Fruit fly (Drosophila melanogaster) whole organism, embryonic: ENCODE measurements around the gene Tango9.

ENCODE experiments used
- ATbp ChIP-seq: fragments of 200-800 bp; sonication (Bioruptor generic); optimal IDR thresholded peaks from 2 replicates; lab custom pipeline; 2017; ENCODE audit warnings: missing biosample characterization, mild to moderate bottlenecking, missing genetic modification characterization, missing genetic modification reagents
- Atf6 ChIP-seq: fragments of 200-800 bp; sonication (Bioruptor generic); IDR thresholded peaks from 2 replicates; pipeline ENCODE4 v1.3.6; 2022; ENCODE audit warnings: missing biosample characterization, missing genetic modification characterization
- CG10147 ChIP-seq: fragments of 200-800 bp; sonication (Bioruptor generic); optimal IDR thresholded peaks from 2 replicates; lab custom pipeline; 2019; ENCODE audit warnings: missing biosample characterization, mild to moderate bottlenecking, missing genetic modification characterization, moderate library complexity
- CG1024 ChIP-seq: fragments of 200-800 bp; sonication (Bioruptor generic); IDR thresholded peaks from 2 replicates; pipeline ENCODE4 v1.3.6; 2022; ENCODE audit warnings: missing biosample characterization, missing genetic modification characterization
- CG10462 ChIP-seq: fragments of 200-800 bp; sonication (Bioruptor generic); optimal IDR thresholded peaks from 2 replicates; lab custom pipeline; 2016; ENCODE audit warnings: missing biosample characterization, missing genetic modification characterization
- CG11504 ChIP-seq: fragments of 200-800 bp; sonication (Bioruptor generic); optimal IDR thresholded peaks from 3 replicates; lab custom pipeline; 2019; ENCODE audit warnings: missing biosample characterization, mild to moderate bottlenecking, missing genetic modification characterization, moderate library complexity
- CG11560 ChIP-seq: fragments of 200-800 bp; sonication (Bioruptor generic); IDR thresholded peaks from 3 replicates; pipeline ENCODE4 v1.3.6; 2022; ENCODE audit warnings: missing biosample characterization, missing genetic modification characterization
- CG14014 ChIP-seq: fragments of 200-800 bp; sonication (Bioruptor generic); IDR thresholded peaks from 2 replicates; pipeline ENCODE4 v1.3.6; 2022; ENCODE audit warnings: missing biosample characterization, missing genetic modification characterization
- CG16813 ChIP-seq: fragments of 200-800 bp; sonication (Bioruptor generic); IDR thresholded peaks from 3 replicates; pipeline ENCODE4 v1.3.6; 2022; ENCODE audit warnings: missing biosample characterization, missing genetic modification characterization; ENCODE audit not compliant: partially characterized antibody
- CG17385 ChIP-seq: fragments of 200-800 bp; sonication (Bioruptor generic); optimal IDR thresholded peaks from 3 replicates; lab custom pipeline; 2018; ENCODE audit warnings: missing biosample characterization, mild to moderate bottlenecking, missing genetic modification characterization
- CG18599 ChIP-seq: fragments of 200-800 bp; sonication (Bioruptor generic); optimal IDR thresholded peaks from 3 replicates; lab custom pipeline; 2017; ENCODE audit warnings: missing biosample characterization, missing genetic modification characterization, mild to moderate bottlenecking, moderate library complexity, missing genetic modification reagents
- CG2875 ChIP-seq: fragments of 200-800 bp; sonication (Bioruptor generic); optimal IDR thresholded peaks from 2 replicates; lab custom pipeline; 2017; ENCODE audit warnings: missing biosample characterization, mild to moderate bottlenecking, missing genetic modification characterization, missing genetic modification reagents
- CG2889 ChIP-seq: fragments of 200-800 bp; sonication (Bioruptor generic); IDR thresholded peaks from 3 replicates; pipeline ENCODE4 v1.3.6; 2022; ENCODE audit warnings: missing biosample characterization, missing genetic modification characterization
- CG34376 ChIP-seq: fragments of 200-800 bp; sonication (Bioruptor generic); optimal IDR thresholded peaks from 2 replicates; lab custom pipeline; 2018; ENCODE audit warnings: missing biosample characterization, mild to moderate bottlenecking, missing genetic modification characterization
- CG5245 ChIP-seq: fragments of 200-800 bp; sonication (Bioruptor generic); optimal IDR thresholded peaks from 3 replicates; lab custom pipeline; 2016; ENCODE audit warnings: missing biosample characterization, missing genetic modification characterization
- CG6689 ChIP-seq: fragments of 200-800 bp; sonication (Bioruptor generic); IDR thresholded peaks from 2 replicates; pipeline ENCODE4 v1.3.6; 2022; ENCODE audit warnings: missing biosample characterization, missing genetic modification characterization
- CG6813 ChIP-seq: fragments of 200-800 bp; sonication (Bioruptor generic); optimal IDR thresholded peaks from 2 replicates; lab custom pipeline; 2017; ENCODE audit warnings: missing biosample characterization, missing genetic modification characterization, mild to moderate bottlenecking, moderate library complexity, missing genetic modification reagents
- CG8388 ChIP-seq: fragments of 200-800 bp; sonication (Bioruptor generic); optimal IDR thresholded peaks from 2 replicates; lab custom pipeline; 2019; ENCODE audit warnings: missing biosample characterization, mild to moderate bottlenecking, missing genetic modification characterization, moderate library complexity
- CG9727 ChIP-seq: fragments of 200-800 bp; sonication (Bioruptor generic); optimal IDR thresholded peaks from 3 replicates; lab custom pipeline; 2017; ENCODE audit warnings: missing biosample characterization, mild to moderate bottlenecking, missing genetic modification characterization
- CTCF ChIP-seq: fragments of 200-800 bp; sonication (Bioruptor generic); optimal IDR thresholded peaks from 2 replicates; lab custom pipeline; 2017; ENCODE audit warnings: missing biosample characterization, mild to moderate bottlenecking, missing genetic modification characterization, moderate library complexity
- Camta ChIP-seq: fragments of 200-800 bp; sonication (Bioruptor generic); optimal IDR thresholded peaks from 2 replicates; lab custom pipeline; 2016; ENCODE audit warnings: missing biosample characterization, missing genetic modification characterization
- Chrac-16 ChIP-seq: fragments of 200-800 bp; sonication (Bioruptor generic); optimal IDR thresholded peaks from 3 replicates; lab custom pipeline; 2016; ENCODE audit warnings: missing biosample characterization, missing genetic modification characterization
- ERR ChIP-seq: fragments of 200-800 bp; sonication (Bioruptor generic); optimal IDR thresholded peaks from 2 replicates; lab custom pipeline; 2016; ENCODE audit warnings: missing biosample characterization, missing genetic modification characterization
- HmgZ ChIP-seq: fragments of 200-800 bp; sonication (Bioruptor generic); optimal IDR thresholded peaks from 2 replicates; lab custom pipeline; 2018; ENCODE audit warnings: missing biosample characterization, mild to moderate bottlenecking, missing genetic modification characterization
- Hr78 ChIP-seq, 2 experiments: fragments of 200-800 bp in 1 of 2; fragments of >200 bp in 1 of 2; sonication (Bioruptor generic) in 1 of 2; optimal IDR thresholded peaks; 2 replicates each; lab custom pipeline; 2017 to 2019; ENCODE audit warnings: missing biosample characterization in 2 of 2, missing genetic modification characterization in 2 of 2, mild to moderate bottlenecking in 1 of 2, moderate library complexity in 1 of 2
- Neu2 ChIP-seq: fragments of 200-800 bp; sonication (Bioruptor generic); optimal IDR thresholded peaks from 3 replicates; lab custom pipeline; 2016; ENCODE audit warnings: missing biosample characterization, missing genetic modification characterization, borderline replicate concordance
- Sox100B ChIP-seq: fragments of 200-800 bp; sonication (Bioruptor generic); optimal IDR thresholded peaks from 3 replicates; lab custom pipeline; 2018; ENCODE audit warnings: missing biosample characterization, mild to moderate bottlenecking, missing genetic modification characterization
- Sry-β ChIP-seq: fragments of 200-800 bp; sonication (Bioruptor generic); optimal IDR thresholded peaks from 2 replicates; lab custom pipeline; 2018; ENCODE audit warnings: missing biosample characterization, mild to moderate bottlenecking, missing genetic modification characterization, moderate library complexity
- Taf1 ChIP-seq: fragments of 200-800 bp; sonication (Bioruptor generic); IDR thresholded peaks from 2 replicates; pipeline ENCODE4 v1.3.6; 2022; ENCODE audit warnings: missing biosample characterization, missing genetic modification characterization
- Usf ChIP-seq: fragments of 200-800 bp; sonication (Bioruptor generic); optimal IDR thresholded peaks from 2 replicates; lab custom pipeline; 2017; ENCODE audit warnings: missing genotype, missing biosample characterization, missing genetic modification characterization
- YL-1 ChIP-seq: fragments of 200-800 bp; sonication (Bioruptor generic); optimal IDR thresholded peaks from 3 replicates; lab custom pipeline; 2017; ENCODE audit warnings: missing biosample characterization, mild to moderate bottlenecking, missing genetic modification characterization
- ase ChIP-seq: fragments of 200-800 bp; sonication (Bioruptor generic); IDR thresholded peaks from 3 replicates; pipeline ENCODE4 v1.3.6; 2022; ENCODE audit warnings: missing biosample characterization, missing genetic modification characterization
- ato ChIP-seq: fragments of 200-800 bp; sonication (Bioruptor generic); IDR thresholded peaks from 2 replicates; pipeline ENCODE4 v1.3.6; 2022; ENCODE audit warnings: missing biosample characterization, missing genetic modification characterization; ENCODE audit not compliant: partially characterized antibody
- cg ChIP-seq: fragments of 200-800 bp; sonication (Bioruptor generic); optimal IDR thresholded peaks from 3 replicates; lab custom pipeline; 2019; ENCODE audit warnings: missing biosample characterization, mild to moderate bottlenecking, missing genetic modification characterization, moderate library complexity
- dm ChIP-seq: fragments of 200-800 bp; sonication (Bioruptor generic); optimal IDR thresholded peaks from 3 replicates; lab custom pipeline; 2016; ENCODE audit warnings: missing biosample characterization, missing genetic modification characterization
- dmrt99B ChIP-seq: fragments of 200-800 bp; sonication (Bioruptor generic); optimal IDR thresholded peaks from 2 replicates; lab custom pipeline; 2018; ENCODE audit warnings: missing biosample characterization, mild to moderate bottlenecking, missing genetic modification characterization, moderate library complexity
- fd96Cb ChIP-seq: fragments of 200-800 bp; sonication (Bioruptor generic); optimal IDR thresholded peaks from 2 replicates; lab custom pipeline; 2018; ENCODE audit warnings: missing biosample characterization, mild to moderate bottlenecking, missing genetic modification characterization, moderate library complexity
- gro ChIP-seq: fragments of 200-800 bp; sonication (Bioruptor generic); optimal IDR thresholded peaks from 2 replicates; lab custom pipeline; 2016; ENCODE audit warnings: missing biosample characterization, missing genetic modification characterization
- gt ChIP-seq: fragments of 200-800 bp; sonication (Bioruptor generic); IDR thresholded peaks from 2 replicates; pipeline ENCODE4 v1.3.6; 2022; ENCODE audit warnings: missing biosample characterization, missing genetic modification characterization
- kah ChIP-seq: fragments of 200-800 bp; sonication (Bioruptor generic); optimal IDR thresholded peaks from 2 replicates; lab custom pipeline; 2018; ENCODE audit warnings: missing biosample characterization, mild to moderate bottlenecking, missing genetic modification characterization
- ken ChIP-seq: fragments of 200-800 bp; sonication (Bioruptor generic); IDR thresholded peaks from 3 replicates; pipeline ENCODE4 v1.3.6; 2022; ENCODE audit warnings: missing biosample characterization, missing genetic modification characterization
- lov ChIP-seq, 2 experiments: fragments of 200-800 bp in 1 of 2; fragments of >200 bp in 1 of 2; sonication (Bioruptor generic) in 1 of 2; IDR thresholded peaks in 1 of 2; optimal IDR thresholded peaks in 1 of 2; 2 replicates in 1 of 2; 3 replicates in 1 of 2; pipeline versions ENCODE4 v1.3.6 to Lab custom; 2017 to 2022; ENCODE audit warnings: missing biosample characterization in 1 of 2, missing genetic modification characterization in 1 of 2
- nerfin-1 ChIP-seq: fragments of 200-800 bp; sonication (Bioruptor generic); optimal IDR thresholded peaks from 3 replicates; lab custom pipeline; 2019; ENCODE audit warnings: missing biosample characterization, mild to moderate bottlenecking, missing genetic modification characterization, moderate library complexity
- nmo ChIP-seq: fragments of 200-800 bp; sonication (Bioruptor generic); optimal IDR thresholded peaks from 2 replicates; lab custom pipeline; 2018; ENCODE audit warnings: missing biosample characterization, mild to moderate bottlenecking, missing genetic modification characterization, moderate library complexity
- org-1 ChIP-seq: fragments of 200-800 bp; sonication (Bioruptor generic); optimal IDR thresholded peaks from 2 replicates; lab custom pipeline; 2017; ENCODE audit warnings: missing biosample characterization, missing genetic modification characterization
- sc ChIP-seq, 3 experiments: fragments of >200 bp in 2 of 3; fragments of 200-800 bp in 1 of 3; sonication (Bioruptor generic) in 1 of 3; optimal IDR thresholded peaks; 2 replicates in 2 of 3; 3 replicates in 1 of 3; lab custom pipeline; 2017; ENCODE audit warnings: mild to moderate bottlenecking in 1 of 3, missing biosample characterization in 1 of 3, missing genetic modification characterization in 1 of 3, missing genetic modification reagents in 1 of 3
- sens ChIP-seq: fragments of 200-800 bp; sonication (Bioruptor generic); peaks from one replicate; lab custom pipeline; 2016; ENCODE audit warnings: missing biosample characterization, missing genetic modification characterization
- sisA ChIP-seq: fragments of 200-800 bp; sonication (Bioruptor generic); IDR thresholded peaks from 2 replicates; pipeline ENCODE4 v1.3.6; 2022; ENCODE audit warnings: missing biosample characterization, missing genetic modification characterization
- slp2 ChIP-seq: fragments of 200-800 bp; sonication (Bioruptor generic); optimal IDR thresholded peaks from 2 replicates; lab custom pipeline; 2016; ENCODE audit warnings: missing biosample characterization, missing genetic modification characterization
- vvl ChIP-seq: fragments of 200-800 bp; sonication (Bioruptor generic); IDR thresholded peaks from 2 replicates; pipeline ENCODE4 v1.3.6; 2022; ENCODE audit warnings: missing biosample characterization, missing genetic modification characterization

The Tango9 gene

dm6 chr3R:12016828-12017280 is 42.1 kb upstream of the Tango9 start, which contains the start of the genes DCAF12 and Spt3 (continued):
- TF ChIP-seq slp2 (GFP tag; lab: Kevin White, UChicago) (peak; percentile 15), Usf (no peak), Camta (GFP tag; lab: Kevin White, UChicago) (no peak), ATbp (GFP tag; lab: Kevin White, UChicago) (no peak), gro (GFP tag; lab: Kevin White, UChicago) (no peak), CG18599 (GFP tag; lab: Kevin White, UChicago) (peak; percentile 62), CG10462 (GFP tag; lab: Kevin White, UChicago) (no peak), Neu2 (GFP tag; lab: Kevin White, UChicago) (no peak), dmrt99B (no peak), CG17385 (GFP tag; lab: Kevin White, UChicago) (no peak), Sry-β (peak; percentile 76), gt (GFP tag; lab: Robert Waterston, UW) (no peak), sens (GFP tag; lab: Kevin White, UChicago) (no peak), kah (peak; percentile 17), ERR (peak; percentile 66), CG9727 (peak; percentile 43), nmo (peak; percentile 81), sc (optimal IDR thresholded peaks at IDR 0.05; lab: Kevin White, UChicago) (no peak), sc (GFP tag; optimal IDR thresholded peaks at IDR 0.05; lab: Kevin White, UChicago) (peak; percentile 29), sisA (peak; percentile 58), CTCF (GFP tag; lab: Kevin White, UChicago) (no peak), CG16813 (GFP tag; lab: Robert Waterston, UW) (peak; percentile 96), YL-1 (peak; percentile 5), CG6813 (GFP tag; lab: Kevin White, UChicago) (no peak), CG10147 (GFP tag; lab: Kevin White, UChicago) (peak; percentile 64), Chrac-16 (GFP tag; lab: Kevin White, UChicago) (peak; percentile 35), cg (no peak), CG11560 (tag; lab: Robert Waterston, UW) (no peak), Hr78 (GFP tag; optimal IDR thresholded peaks at IDR 0.05; lab: Kevin White, UChicago) (no peak), dm (GFP tag; lab: Kevin White, UChicago) (no peak), CG8388 (peak; percentile 38), nerfin-1 (tag; lab: Kevin White, UChicago) (peak; percentile 54), org-1 (GFP tag; lab: Kevin White, UChicago) (no peak), fd96Cb (peak; percentile 37), Sox100B (GFP tag; lab: Kevin White, UChicago) (no peak), CG5245 (no peak), Atf6 (GFP tag; lab: Robert Waterston, UW) (no peak), vvl (no peak; the same call in 1 of the 2 replicates), CG14014 (GFP tag; lab: Robert Waterston, UW) (no peak), CG6689 (GFP tag; lab: Robert Waterston, UW) (peak; percentile 42), lov (optimal IDR thresholded peaks at IDR 0.05; lab: Kevin White, UChicago) (no peak), lov (GFP tag; IDR thresholded peaks at IDR 0.05; lab: Robert Waterston, UW) (no peak), ato (GFP tag; lab: Robert Waterston, UW) (peak; percentile 67), CG2875 (GFP tag; lab: Kevin White, UChicago) (no peak), CG34376 (GFP tag; lab: Kevin White, UChicago) (no peak), CG2889 (GFP tag; lab: Robert Waterston, UW) (no peak), Taf1 (GFP tag; lab: Robert Waterston, UW) (no peak), ken (0 out of 3 replicates have a peak, but pooled peaks have one; percentile 58), CG1024 (GFP tag; lab: Robert Waterston, UW) (no peak), HmgZ (no peak), CG11504 (peak; percentile 71), ase (GFP tag; lab: Robert Waterston, UW) (no peak)
